Fruit fly (Drosophila melanogaster) whole organism, embryonic: Measurements from ENCODE around the gene msd1.

ENCODE experiments used
- CG10366 ChIP-seq: fragments of 200-800 bp; sonication (Bioruptor generic); IDR thresholded peaks from 2 replicates; pipeline ENCODE4 v1.3.6; 2022; ENCODE audit warnings: missing biosample characterization, missing genetic modification characterization
- CG10462 ChIP-seq: fragments of 200-800 bp; sonication (Bioruptor generic); optimal IDR thresholded peaks from 2 replicates; lab custom pipeline; 2016; ENCODE audit warnings: missing biosample characterization, missing genetic modification characterization
- CG11247 ChIP-seq: fragments of 200-800 bp; sonication (Bioruptor generic); IDR thresholded peaks from 2 replicates; pipeline ENCODE4 v1.3.6; 2022; ENCODE audit warnings: missing biosample characterization, missing genetic modification characterization
- CG11398 ChIP-seq: fragments of 200-800 bp; sonication (Bioruptor generic); optimal IDR thresholded peaks from 2 replicates; lab custom pipeline; 2016; ENCODE audit warnings: missing biosample characterization, missing genetic modification characterization
- CG11723 ChIP-seq: fragments of 200-800 bp; sonication (Bioruptor generic); optimal IDR thresholded peaks from 2 replicates; lab custom pipeline; 2017; ENCODE audit warnings: missing biosample characterization, mild to moderate bottlenecking, missing genetic modification characterization
- CG12155 ChIP-seq: fragments of 200-800 bp; sonication (Bioruptor generic); optimal IDR thresholded peaks from 3 replicates; lab custom pipeline; 2016; ENCODE audit warnings: missing biosample characterization, missing genetic modification characterization
- CG12769 ChIP-seq: fragments of 200-800 bp; sonication (Bioruptor generic); optimal IDR thresholded peaks from 2 replicates; lab custom pipeline; 2019; ENCODE audit warnings: missing biosample characterization, mild to moderate bottlenecking, missing genetic modification characterization, moderate library complexity
- CG17186 ChIP-seq: fragments of 200-800 bp; sonication (Bioruptor generic); optimal IDR thresholded peaks from 3 replicates; lab custom pipeline; 2017; ENCODE audit warnings: missing biosample characterization, missing genetic modification reagents, missing genetic modification characterization
- CG18262 ChIP-seq: fragments of 200-800 bp; optimal IDR thresholded peaks from 3 replicates; lab custom pipeline; 2019; ENCODE audit warnings: missing biosample characterization, mild to moderate bottlenecking, missing genetic modification characterization, moderate library complexity
- CG4360 ChIP-seq: fragments of 200-800 bp; sonication (Bioruptor generic); IDR thresholded peaks from 2 replicates; pipeline ENCODE4 v1.3.6; 2022; ENCODE audit warnings: missing biosample characterization, missing genetic modification characterization
- CG4404 ChIP-seq: fragments of 200-800 bp; sonication (Bioruptor generic); IDR thresholded peaks from 2 replicates; pipeline ENCODE4 v1.3.6; 2022; ENCODE audit warnings: missing biosample characterization, missing genetic modification characterization
- CG4707 ChIP-seq: fragments of 200-800 bp; sonication (Bioruptor generic); optimal IDR thresholded peaks from 2 replicates; lab custom pipeline; 2018; ENCODE audit warnings: missing biosample characterization, mild to moderate bottlenecking, missing genetic modification characterization, moderate library complexity
- CG6765 ChIP-seq: fragments of 200-800 bp; sonication (Bioruptor generic); optimal IDR thresholded peaks from 3 replicates; lab custom pipeline; 2017; ENCODE audit warnings: missing biosample characterization, mild to moderate bottlenecking, missing genetic modification characterization
- CG9932 ChIP-seq: fragments of 200-800 bp; sonication (Bioruptor generic); IDR thresholded peaks from 2 replicates; pipeline ENCODE4 v1.3.6; 2022; ENCODE audit warnings: missing biosample characterization, missing genetic modification characterization
- Camta ChIP-seq: fragments of 200-800 bp; sonication (Bioruptor generic); optimal IDR thresholded peaks from 2 replicates; lab custom pipeline; 2016; ENCODE audit warnings: missing biosample characterization, missing genetic modification characterization
- Chrac-16 ChIP-seq: fragments of 200-800 bp; sonication (Bioruptor generic); optimal IDR thresholded peaks from 3 replicates; lab custom pipeline; 2016; ENCODE audit warnings: missing biosample characterization, missing genetic modification characterization
- CrebB ChIP-seq: fragments of 200-800 bp; sonication (Bioruptor generic); optimal IDR thresholded peaks from 3 replicates; lab custom pipeline; 2018; ENCODE audit warnings: missing biosample characterization, mild to moderate bottlenecking, missing genetic modification characterization
- H15 ChIP-seq: fragments of 200-800 bp; sonication (Bioruptor generic); IDR thresholded peaks from 3 replicates; pipeline ENCODE4 v1.3.6; 2022; ENCODE audit warnings: missing biosample characterization, missing genetic modification characterization
- HLH54F ChIP-seq: fragments of 200-800 bp; sonication (Bioruptor generic); optimal IDR thresholded peaks from 3 replicates; lab custom pipeline; 2016; ENCODE audit warnings: missing biosample characterization, missing genetic modification characterization
- Hr3 ChIP-seq: fragments of 200-800 bp; sonication (Bioruptor generic); optimal IDR thresholded peaks from 3 replicates; lab custom pipeline; 2016; ENCODE audit warnings: missing biosample characterization, missing genetic modification characterization
- Med ChIP-seq: fragments of 200-800 bp; sonication (Bioruptor generic); peaks from one replicate; lab custom pipeline; 2016; ENCODE audit warnings: missing biosample characterization, missing genetic modification characterization, mild to moderate bottlenecking, inconsistent platforms, moderate library complexity
- Meics ChIP-seq: fragments of 200-800 bp; sonication (Bioruptor generic); optimal IDR thresholded peaks from 2 replicates; lab custom pipeline; 2017; ENCODE audit warnings: missing biosample characterization, mild to moderate bottlenecking, missing genetic modification characterization
- NC2β ChIP-seq: fragments of 200-800 bp; sonication (Bioruptor generic); optimal IDR thresholded peaks from 2 replicates; lab custom pipeline; 2016; ENCODE audit warnings: missing biosample characterization, missing genetic modification characterization
- Nf-YC ChIP-seq: fragments of 200-800 bp; optimal IDR thresholded peaks from 3 replicates; lab custom pipeline; 2019; ENCODE audit warnings: missing biosample characterization, mild to moderate bottlenecking, missing genetic modification characterization, moderate library complexity
- Pdp1 ChIP-seq, 2 experiments: fragments of 200-800 bp; sonication (Bioruptor generic); optimal IDR thresholded peaks; 3 replicates each; lab custom pipeline; 2016; ENCODE audit warnings: missing biosample characterization in 2 of 2, missing genetic modification characterization in 2 of 2, mild to moderate bottlenecking in 1 of 2, moderate library complexity in 1 of 2
- Ravus ChIP-seq: fragments of 200-800 bp; sonication (Bioruptor generic); IDR thresholded peaks from 2 replicates; pipeline ENCODE4 v1.3.6; 2022; ENCODE audit warnings: missing biosample characterization, missing genetic modification characterization
- Sox102F ChIP-seq: fragments of 200-800 bp; sonication (Bioruptor generic); optimal IDR thresholded peaks from 2 replicates; lab custom pipeline; 2018; ENCODE audit warnings: missing biosample characterization, mild to moderate bottlenecking, missing genetic modification characterization, moderate library complexity
- Sry-δ ChIP-seq: fragments of 200-800 bp; sonication (Bioruptor generic); optimal IDR thresholded peaks from 2 replicates; lab custom pipeline; 2016; ENCODE audit warnings: missing biosample characterization, missing genetic modification characterization
- Xbp1 ChIP-seq: fragments of 200-800 bp; sonication (Bioruptor generic); optimal IDR thresholded peaks from 3 replicates; lab custom pipeline; 2016; ENCODE audit warnings: missing biosample characterization, mild to moderate bottlenecking, missing genetic modification characterization
- ab ChIP-seq: fragments of 200-800 bp; sonication (Bioruptor generic); optimal IDR thresholded peaks from 2 replicates; lab custom pipeline; 2016; ENCODE audit warnings: missing biosample characterization, missing genetic modification characterization
- az2 ChIP-seq: fragments of 200-800 bp; sonication (Bioruptor generic); optimal IDR thresholded peaks from 3 replicates; lab custom pipeline; 2016; ENCODE audit warnings: missing biosample characterization, missing genetic modification characterization
- bsh ChIP-seq, 2 experiments: fragments of 200-800 bp; sonication (Bioruptor generic); optimal IDR thresholded peaks; 2 replicates each; lab custom pipeline; 2017 to 2018; ENCODE audit warnings: mild to moderate bottlenecking in 2 of 2, missing biosample characterization in 2 of 2, missing genetic modification characterization in 2 of 2, moderate library complexity in 1 of 2
- caup ChIP-seq: fragments of 200-800 bp; sonication (Bioruptor generic); optimal IDR thresholded peaks from 3 replicates; lab custom pipeline; 2017; ENCODE audit warnings: missing biosample characterization, mild to moderate bottlenecking, missing genetic modification characterization, moderate library complexity; ENCODE audit not compliant: severe bottlenecking
- cg ChIP-seq: fragments of 200-800 bp; sonication (Bioruptor generic); optimal IDR thresholded peaks from 3 replicates; lab custom pipeline; 2019; ENCODE audit warnings: missing biosample characterization, mild to moderate bottlenecking, missing genetic modification characterization, moderate library complexity
- gsb ChIP-seq: fragments of 200-800 bp; sonication (Bioruptor generic); IDR thresholded peaks from 2 replicates; pipeline ENCODE4 v1.3.6; 2022; ENCODE audit warnings: missing biosample characterization, missing genetic modification characterization
- hth ChIP-seq: fragments of >200 bp; optimal IDR thresholded peaks from 2 replicates; lab custom pipeline; 2017; ENCODE audit warnings: inconsistent platforms
- lmd ChIP-seq: fragments of 200-800 bp; sonication (Bioruptor generic); IDR thresholded peaks from 2 replicates; pipeline ENCODE4 v1.3.6; 2022; ENCODE audit warnings: missing biosample characterization, missing genetic modification characterization
- nerfin-1 ChIP-seq: fragments of 200-800 bp; sonication (Bioruptor generic); optimal IDR thresholded peaks from 3 replicates; lab custom pipeline; 2019; ENCODE audit warnings: missing biosample characterization, mild to moderate bottlenecking, missing genetic modification characterization, moderate library complexity
- oc ChIP-seq: fragments of 200-800 bp; sonication (Bioruptor generic); optimal IDR thresholded peaks from 2 replicates; lab custom pipeline; 2018; ENCODE audit warnings: missing biosample characterization, mild to moderate bottlenecking, missing genetic modification characterization, moderate library complexity
- odd ChIP-seq: fragments of 200-800 bp; sonication (Bioruptor generic); optimal IDR thresholded peaks from 2 replicates; lab custom pipeline; 2017; ENCODE audit warnings: missing biosample characterization, mild to moderate bottlenecking, missing genetic modification characterization
- phol ChIP-seq: fragments of 200-800 bp; sonication (Bioruptor generic); optimal IDR thresholded peaks from 3 replicates; lab custom pipeline; 2018; ENCODE audit warnings: missing biosample characterization, mild to moderate bottlenecking, missing genetic modification characterization, moderate library complexity
- pum ChIP-seq: fragments of 200-800 bp; sonication (Bioruptor generic); optimal IDR thresholded peaks from 2 replicates; lab custom pipeline; 2016; ENCODE audit warnings: missing biosample characterization, missing genetic modification characterization
- row ChIP-seq: fragments of 200-800 bp; sonication (Bioruptor generic); IDR thresholded peaks from 3 replicates; pipeline ENCODE4 v1.3.6; 2022; ENCODE audit warnings: missing biosample characterization, missing genetic modification characterization
- salm ChIP-seq: fragments of 200-800 bp; sonication (Bioruptor generic); optimal IDR thresholded peaks from 2 replicates; lab custom pipeline; 2018; ENCODE audit warnings: missing biosample characterization, mild to moderate bottlenecking, missing genetic modification characterization
- sc ChIP-seq, 3 experiments: fragments of >200 bp in 2 of 3; fragments of 200-800 bp in 1 of 3; sonication (Bioruptor generic) in 1 of 3; optimal IDR thresholded peaks; 2 replicates in 2 of 3; 3 replicates in 1 of 3; lab custom pipeline; 2017; ENCODE audit warnings: mild to moderate bottlenecking in 1 of 3, missing biosample characterization in 1 of 3, missing genetic modification characterization in 1 of 3, missing genetic modification reagents in 1 of 3
- seq ChIP-seq: fragments of 200-800 bp; sonication (Bioruptor generic); IDR thresholded peaks from 2 replicates; pipeline ENCODE4 v1.3.6; 2022; ENCODE audit warnings: missing biosample characterization, missing genetic modification characterization
- sima ChIP-seq: fragments of 200-800 bp; sonication (Bioruptor generic); optimal IDR thresholded peaks from 2 replicates; lab custom pipeline; 2016; ENCODE audit warnings: missing biosample characterization, missing genetic modification characterization
- so ChIP-seq: fragments of 200-800 bp; sonication (Bioruptor generic); IDR thresholded peaks from 3 replicates; pipeline ENCODE4 v1.3.6; 2022; ENCODE audit warnings: missing biosample characterization, missing genetic modification characterization
- tin ChIP-seq: fragments of 200-800 bp; sonication (Bioruptor generic); optimal IDR thresholded peaks from 3 replicates; lab custom pipeline; 2016; ENCODE audit warnings: missing biosample characterization, missing genetic modification characterization
- toy ChIP-seq: fragments of 200-800 bp; sonication (Bioruptor generic); IDR thresholded peaks from 2 replicates; pipeline ENCODE4 v1.3.6; 2022; ENCODE audit warnings: missing biosample characterization, missing genetic modification characterization
- zf30C ChIP-seq: fragments of 200-800 bp; sonication (Bioruptor generic); optimal IDR thresholded peaks from 3 replicates; lab custom pipeline; 2018; ENCODE audit warnings: missing biosample characterization, mild to moderate bottlenecking, missing genetic modification characterization

Gene msd1

DNA sequence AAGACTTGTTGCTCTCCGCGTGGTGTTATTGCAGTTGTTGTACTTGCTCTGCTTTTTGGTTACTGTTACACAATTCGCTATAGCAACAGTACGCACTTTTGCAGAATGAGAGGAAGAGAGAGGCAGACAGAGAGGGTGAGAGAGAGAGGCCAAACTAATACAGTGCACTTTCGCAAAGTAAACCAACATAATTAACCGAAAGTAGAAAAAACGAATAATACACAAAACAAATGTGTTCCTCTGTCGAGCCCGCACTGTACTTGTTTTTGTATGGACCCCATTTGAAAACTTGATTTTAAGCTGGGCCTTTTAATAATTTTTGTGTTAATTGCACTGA is 3.9 kb downstream of the msd1 start (continued):
- no peak for TF ChIP-seq CG11398 (GFP tag; lab: Kevin White, UChicago)
- TF ChIP-seq Chrac-16: no peak
- no peak for TF ChIP-seq CG4707 (GFP tag; lab: Kevin White, UChicago)
- TF ChIP-seq CG9932: peak; percentile 77
- no peak for TF ChIP-seq zf30C (GFP tag; lab: Kevin White, UChicago)
- TF ChIP-seq row (GFP tag; lab: Robert Waterston, UW): peak; percentile 87
- no peak for TF ChIP-seq salm
- TF ChIP-seq CG10366 (GFP tag; lab: Robert Waterston, UW): peak; percentile 74
- peak; percentile 37; the same call in 1 of the 3 replicates for TF ChIP-seq so (GFP tag; lab: Robert Waterston, UW)
- peak; percentile 31 for TF ChIP-seq CG12155 (GFP tag; lab: Kevin White, UChicago)
- TF ChIP-seq bsh (GFP tag; optimal IDR thresholded peaks at IDR 0.05; lab: Kevin White, UChicago): no peak
- TF ChIP-seq H15 (GFP tag; lab: Robert Waterston, UW): peak; percentile 59; the same call in 1 of the 3 replicates
- peak; percentile 43 for TF ChIP-seq Xbp1 (GFP tag; lab: Kevin White, UChicago)
- peak; percentile 10 for TF ChIP-seq Sry-δ (GFP tag; lab: Kevin White, UChicago)
- no peak for TF ChIP-seq NC2β
- TF ChIP-seq nerfin-1 (tag; lab: Kevin White, UChicago): peak; percentile 56
- peak; percentile 7 for TF ChIP-seq CG18262 (tag; lab: Kevin White, UChicago)
- peak; percentile 29 for TF ChIP-seq az2 (GFP tag; lab: Kevin White, UChicago)
- TF ChIP-seq Ravus: no peak; the same call in 1 of the 2 replicates
- TF ChIP-seq CG12769: peak; percentile 58
- no peak for TF ChIP-seq Hr3 (GFP tag; lab: Kevin White, UChicago)
- TF ChIP-seq gsb (GFP tag; lab: Robert Waterston, UW): 0 out of 2 replicates have a peak, but pooled peaks have one; percentile 32
- TF ChIP-seq Camta (GFP tag; lab: Kevin White, UChicago): peak; percentile 27
- TF ChIP-seq lmd (GFP tag; lab: Robert Waterston, UW): peak; percentile 67
- no peak for TF ChIP-seq HLH54F (GFP tag; lab: Kevin White, UChicago)
- peak; percentile 6 for TF ChIP-seq CG10462 (GFP tag; lab: Kevin White, UChicago)
- peak; percentile 50 for TF ChIP-seq caup (GFP tag; lab: Kevin White, UChicago)
- no peak; the same call in 1 of the 2 replicates for TF ChIP-seq CG4360 (GFP tag; lab: Robert Waterston, UW)
- peak; percentile 6 for TF ChIP-seq pum (GFP tag; lab: Kevin White, UChicago)
- no peak for TF ChIP-seq CG11723 (GFP tag; lab: Kevin White, UChicago)
- no peak for TF ChIP-seq sima (GFP tag; lab: Kevin White, UChicago)
- TF ChIP-seq Nf-YC (tag; lab: Kevin White, UChicago): no peak
- TF ChIP-seq hth (lab: Kevin White, UChicago): no peak
- 0 out of 2 replicates have a peak, but pooled peaks have one; percentile 39 for TF ChIP-seq CG4404 (GFP tag; lab: Robert Waterston, UW)
- TF ChIP-seq seq (GFP tag; lab: Robert Waterston, UW): peak; percentile 67
- peak; percentile 19 for TF ChIP-seq Sox102F (GFP tag; lab: Kevin White, UChicago)
- TF ChIP-seq CG6765 (GFP tag; lab: Kevin White, UChicago): no peak
- no peak for TF ChIP-seq CrebB (tag; lab: Kevin White, UChicago)
- TF ChIP-seq Meics (GFP tag; lab: Kevin White, UChicago): peak; percentile 40
- TF ChIP-seq phol (tag; lab: Kevin White, UChicago): no peak
- peak; percentile 29 for TF ChIP-seq tin (GFP tag; lab: Kevin White, UChicago)
- TF ChIP-seq oc: no peak
- TF ChIP-seq cg: no peak
- TF ChIP-seq toy: no peak
- TF ChIP-seq ab (GFP tag; lab: Kevin White, UChicago): no peak
- TF ChIP-seq Med (GFP tag; lab: Kevin White, UChicago): peak; percentile 94
- TF ChIP-seq CG11247 (GFP tag; lab: Robert Waterston, UW): peak; percentile 53; the same call in 1 of the 2 replicates
- TF ChIP-seq sc (optimal IDR thresholded peaks at IDR 0.05; lab: Kevin White, UChicago): no peak
- TF ChIP-seq sc (GFP tag; optimal IDR thresholded peaks at IDR 0.05; lab: Kevin White, UChicago): no peak
- TF ChIP-seq odd (GFP tag; lab: Kevin White, UChicago): no peak
- TF ChIP-seq Pdp1 (GFP tag; optimal IDR thresholded peaks at IDR 0.05; lab: Kevin White, UChicago): peak; percentile 25 to 100
- no peak for TF ChIP-seq CG17186 (GFP tag; lab: Kevin White, UChicago)
